Worm (Caenorhabditis elegans): Measurements from ENCODE around the gene M106.7.
A peak's percentile ranks its signal among the peaks of the same experiment; 100 is the strongest.

The M106.7 gene

DNA sequence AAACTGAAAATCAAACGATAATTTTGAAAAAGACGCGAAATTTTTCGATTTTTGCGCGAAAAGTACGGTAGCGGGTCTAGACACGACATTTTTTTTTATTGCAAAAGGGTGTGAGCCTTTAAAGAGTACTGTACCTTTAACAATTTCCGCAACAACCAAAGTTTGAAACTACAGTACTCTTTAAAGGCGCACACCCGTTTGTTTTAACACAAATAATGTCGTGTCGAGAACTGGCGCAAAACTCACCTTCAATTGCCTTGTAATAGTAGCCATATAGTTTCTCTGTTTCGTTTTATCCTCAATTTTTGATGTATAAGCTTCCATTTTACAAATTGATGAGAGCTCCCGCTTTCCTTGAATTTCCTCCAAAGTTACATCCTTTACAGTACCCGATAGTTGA is 28.3 kb upstream of the M106.7 start:
- TF ChIP-seq T22C8.4 (GFP tag; IDR thresholded peaks at IDR 0.05), result no peak
- no peak for TF ChIP-seq ztf-29 (GFP tag; IDR thresholded peaks at IDR 0.05)
- TF ChIP-seq med-1 (GFP tag; optimal IDR thresholded peaks at IDR 0.05; ENCODE audit: insufficient read depth), result no peak
- no peak for TF ChIP-seq flt-1 (GFP tag; IDR thresholded peaks at IDR 0.05)

DNA sequence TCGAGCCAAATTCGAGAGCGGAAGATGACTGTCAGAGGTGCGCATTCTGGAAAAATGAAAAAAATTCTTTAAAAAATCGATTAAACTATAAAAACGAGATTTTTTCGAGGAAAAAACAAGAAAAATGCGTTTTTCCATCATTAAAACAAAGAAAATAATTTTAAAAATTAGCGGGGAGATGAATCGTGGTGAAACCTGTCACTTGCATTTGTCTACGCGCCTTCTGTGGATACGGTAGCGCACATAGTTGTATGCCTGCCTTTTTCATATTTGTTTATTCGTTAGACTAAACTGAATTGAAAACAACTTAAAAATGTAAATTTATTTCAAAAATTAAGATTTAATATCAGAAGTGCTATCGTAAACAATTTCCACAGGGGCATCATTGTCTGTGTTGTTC is 27.4 kb upstream of the M106.7 start, which contains the start of gene egg-3:
egg-3 (minus strand) TSS at position 46 of the 400 bp plus-strand sequence.
- no peak for TF ChIP-seq ztf-29 (GFP tag; IDR thresholded peaks at IDR 0.05)
- no peak for TF ChIP-seq flt-1 (GFP tag; IDR thresholded peaks at IDR 0.05)
- no peak for TF ChIP-seq T22C8.4 (GFP tag; IDR thresholded peaks at IDR 0.05)
- no peak for TF ChIP-seq klf-2 (GFP tag; conservative IDR thresholded peaks at IDR 0.05)
- TF ChIP-seq med-1 (GFP tag; optimal IDR thresholded peaks at IDR 0.05; ENCODE audit: insufficient read depth), result no peak
- no peak for TF ChIP-seq cog-1 (tag; optimal IDR thresholded peaks at IDR 0.05)
- no peak for TF ChIP-seq tab-1 (GFP tag; IDR thresholded peaks at IDR 0.05)
- no peak for TF ChIP-seq ztf-23 (GFP tag; IDR thresholded peaks at IDR 0.05)

DNA sequence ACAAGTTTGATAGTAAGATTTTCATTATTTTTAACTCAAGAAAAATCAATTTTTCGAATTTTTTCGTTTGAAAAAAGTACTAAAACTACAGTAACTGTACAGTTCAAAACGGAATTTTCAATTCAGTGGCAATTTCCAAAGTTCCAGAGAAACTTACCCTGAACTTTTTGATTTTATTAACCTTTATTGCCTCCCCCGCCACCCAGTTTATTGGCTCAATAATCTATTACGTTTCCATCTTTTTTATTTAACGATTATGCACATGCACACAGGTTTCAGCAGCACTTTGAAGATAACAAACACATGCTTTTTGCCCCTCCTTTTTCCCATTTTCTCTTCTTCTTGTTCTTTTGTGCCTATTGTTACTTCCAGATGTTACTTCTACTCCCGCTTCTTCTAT is 23.6 kb upstream of the M106.7 start, which contains the start of gene lurp-1:
lurp-1 (plus strand) TSS at position 301 of the 400 bp plus-strand sequence.
- no peak for TF ChIP-seq med-1 (GFP tag; optimal IDR thresholded peaks at IDR 0.05; ENCODE audit: insufficient read depth)
- TF ChIP-seq klf-2 (GFP tag; conservative IDR thresholded peaks at IDR 0.05), result no peak
- TF ChIP-seq ref-1 (GFP tag; conservative IDR thresholded peaks at IDR 0.05), result no peak
- no peak for TF ChIP-seq ztf-29 (GFP tag; IDR thresholded peaks at IDR 0.05)
- no peak for TF ChIP-seq ztf-23 (GFP tag; IDR thresholded peaks at IDR 0.05)
- TF ChIP-seq flt-1 (GFP tag; IDR thresholded peaks at IDR 0.05), result no peak
- no peak for TF ChIP-seq cog-1 (tag; optimal IDR thresholded peaks at IDR 0.05)
- no peak for TF ChIP-seq tab-1 (GFP tag; IDR thresholded peaks at IDR 0.05)
- no peak for TF ChIP-seq T22C8.4 (GFP tag; IDR thresholded peaks at IDR 0.05)

DNA sequence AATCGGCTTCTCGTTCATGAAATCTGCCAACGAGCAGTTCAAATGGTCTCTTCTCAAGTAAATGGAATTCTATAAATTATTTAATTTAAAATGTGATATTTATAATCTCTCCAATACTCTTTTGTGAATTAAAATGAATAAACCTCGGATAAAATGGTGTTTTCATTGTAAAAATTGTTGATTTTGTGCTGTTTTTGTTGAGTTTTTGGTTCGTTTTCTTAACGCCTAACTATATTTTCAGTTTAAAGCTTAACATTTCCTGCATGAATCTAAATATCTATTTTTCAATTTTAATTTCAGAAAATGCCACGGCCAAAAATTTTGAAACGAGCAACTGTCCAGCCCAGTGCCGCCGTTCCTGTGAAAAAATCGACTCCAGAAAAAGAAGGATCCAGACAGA is 16.7 kb upstream of the M106.7 start, which contains the start of gene orc-2:
orc-2 (plus strand) TSS at position 301 of the 400 bp plus-strand sequence.
- TF ChIP-seq tab-1 (GFP tag; IDR thresholded peaks at IDR 0.05), result no peak
- TF ChIP-seq cog-1 (tag; optimal IDR thresholded peaks at IDR 0.05), result no peak
- no peak for TF ChIP-seq ztf-29 (GFP tag; IDR thresholded peaks at IDR 0.05)
- no peak for TF ChIP-seq med-1 (GFP tag; optimal IDR thresholded peaks at IDR 0.05; ENCODE audit: insufficient read depth)
- TF ChIP-seq ztf-23 (GFP tag; IDR thresholded peaks at IDR 0.05), result no peak
- no peak for TF ChIP-seq klf-2 (GFP tag; conservative IDR thresholded peaks at IDR 0.05)
- TF ChIP-seq ref-1 (GFP tag; conservative IDR thresholded peaks at IDR 0.05), result no peak
- no peak for TF ChIP-seq flt-1 (GFP tag; IDR thresholded peaks at IDR 0.05)
- TF ChIP-seq T22C8.4 (GFP tag; IDR thresholded peaks at IDR 0.05), result no peak

DNA sequence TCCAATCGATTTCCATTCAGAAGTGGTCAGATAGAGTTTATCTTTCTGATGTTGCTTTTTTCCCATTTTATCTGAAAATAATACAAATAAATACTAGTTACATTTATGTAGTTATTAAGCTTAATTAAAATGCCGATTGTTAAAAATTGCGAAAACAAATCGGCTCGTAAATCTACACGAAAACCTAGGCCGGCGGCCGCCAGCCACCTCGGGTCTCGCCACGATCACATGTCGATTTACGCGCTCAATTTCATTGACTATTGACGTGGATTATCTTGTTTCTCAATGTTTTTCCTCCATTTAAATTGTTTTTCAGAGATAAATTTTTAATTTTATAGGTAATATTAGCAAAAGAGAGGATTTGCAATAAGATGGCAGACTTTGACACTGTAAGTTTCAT is 15.6 kb upstream of the M106.7 start, which contains the start of the genes cyn-4 and copz-1:
cyn-4 (minus strand) TSS at position 71 of the 400 bp plus-strand sequence.
copz-1 (plus strand) TSS at position 339 of the 400 bp plus-strand sequence.
- TF ChIP-seq flt-1 (GFP tag; IDR thresholded peaks at IDR 0.05) (0 out of 2 replicates have a peak, but pooled peaks have one; percentile 46), ztf-29 (GFP tag; IDR thresholded peaks at IDR 0.05) (no peak), tab-1 (GFP tag; IDR thresholded peaks at IDR 0.05) (0 out of 2 replicates have a peak, but pooled peaks have one; percentile 29), med-1 (GFP tag; optimal IDR thresholded peaks at IDR 0.05; ENCODE audit: insufficient read depth) (no peak), ztf-23 (GFP tag; IDR thresholded peaks at IDR 0.05) (peak; percentile 67), cog-1 (tag; optimal IDR thresholded peaks at IDR 0.05) (peak; percentile 80), klf-2 (GFP tag; conservative IDR thresholded peaks at IDR 0.05) (0 out of 2 replicates have a peak, but pooled peaks have one; percentile 42), T22C8.4 (GFP tag; IDR thresholded peaks at IDR 0.05) (no peak), ref-1 (GFP tag; conservative IDR thresholded peaks at IDR 0.05) (no peak)

DNA sequence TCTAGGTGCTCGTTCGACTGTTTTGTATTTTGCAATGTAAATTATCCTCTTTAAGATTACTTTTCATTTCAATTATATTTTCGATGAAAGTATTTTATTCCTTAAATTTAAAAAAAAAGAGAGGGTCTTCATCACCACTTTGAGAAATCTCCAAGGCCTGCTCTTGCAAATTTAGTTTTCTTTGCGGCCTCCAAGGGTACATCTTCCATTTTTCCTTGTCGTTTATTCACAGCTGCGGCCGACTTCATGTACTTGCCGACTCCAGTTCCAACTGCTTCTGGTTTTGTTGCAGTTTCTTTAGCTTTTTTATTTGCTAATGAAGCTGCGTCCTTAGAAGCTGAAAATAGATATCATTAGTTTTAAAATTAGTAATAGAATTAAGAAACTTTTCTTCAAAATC is 13.7 kb upstream of the M106.7 start:
- TF ChIP-seq med-1 (GFP tag; optimal IDR thresholded peaks at IDR 0.05; ENCODE audit: insufficient read depth), result no peak
- no peak for TF ChIP-seq ztf-29 (GFP tag; IDR thresholded peaks at IDR 0.05)
- TF ChIP-seq ref-1 (GFP tag; conservative IDR thresholded peaks at IDR 0.05), result no peak
- no peak for TF ChIP-seq klf-2 (GFP tag; conservative IDR thresholded peaks at IDR 0.05)
- no peak for TF ChIP-seq ztf-23 (GFP tag; IDR thresholded peaks at IDR 0.05)
- no peak for TF ChIP-seq tab-1 (GFP tag; IDR thresholded peaks at IDR 0.05)
- TF ChIP-seq flt-1 (GFP tag; IDR thresholded peaks at IDR 0.05), result no peak
- no peak for TF ChIP-seq T22C8.4 (GFP tag; IDR thresholded peaks at IDR 0.05)
- TF ChIP-seq cog-1 (tag; optimal IDR thresholded peaks at IDR 0.05), result no peak

DNA sequence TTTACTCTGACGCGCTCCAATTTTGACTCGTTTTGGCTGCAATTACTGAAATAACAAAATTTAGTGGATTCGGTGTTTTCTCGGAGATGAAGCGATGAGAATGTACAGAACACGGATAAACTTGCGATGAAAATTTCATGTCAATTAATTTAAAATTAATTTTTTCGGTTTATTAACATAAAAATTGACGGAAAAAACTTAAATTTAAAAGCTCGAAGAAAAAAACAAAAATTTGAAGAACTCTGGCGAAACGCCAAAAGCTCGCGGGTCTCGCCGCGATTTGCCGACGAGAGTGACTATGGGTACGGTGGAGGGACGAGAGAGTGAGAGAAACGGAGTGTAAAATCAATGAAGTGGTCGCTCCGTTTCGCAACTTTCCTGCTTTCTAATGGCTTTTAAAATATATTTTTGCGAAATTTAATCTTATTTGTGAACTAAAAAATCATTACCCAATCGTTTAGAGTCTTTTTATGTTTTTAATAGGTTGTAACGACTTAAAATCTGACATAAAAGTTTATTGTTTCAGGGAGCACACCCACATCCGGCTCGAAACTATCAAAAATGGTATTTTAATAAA is 11.8 kb upstream of the M106.7 start, which contains the start of the genes gmps-1 and cap-2:
gmps-1 (minus strand) TSS at position 51 of the 577 bp plus-strand sequence.
cap-2 (plus strand) TSS at position 527 of the 577 bp plus-strand sequence.
- TF ChIP-seq cog-1 (tag; optimal IDR thresholded peaks at IDR 0.05) (peak; percentile 64), flt-1 (GFP tag; IDR thresholded peaks at IDR 0.05) (peak; percentile 76), klf-2 (GFP tag; conservative IDR thresholded peaks at IDR 0.05) (no peak), med-1 (GFP tag; optimal IDR thresholded peaks at IDR 0.05; ENCODE audit: insufficient read depth) (no peak), ztf-23 (GFP tag; IDR thresholded peaks at IDR 0.05) (peak; percentile 59; the same call in 1 of the 2 replicates), T22C8.4 (GFP tag; IDR thresholded peaks at IDR 0.05) (peak; percentile 86)

DNA sequence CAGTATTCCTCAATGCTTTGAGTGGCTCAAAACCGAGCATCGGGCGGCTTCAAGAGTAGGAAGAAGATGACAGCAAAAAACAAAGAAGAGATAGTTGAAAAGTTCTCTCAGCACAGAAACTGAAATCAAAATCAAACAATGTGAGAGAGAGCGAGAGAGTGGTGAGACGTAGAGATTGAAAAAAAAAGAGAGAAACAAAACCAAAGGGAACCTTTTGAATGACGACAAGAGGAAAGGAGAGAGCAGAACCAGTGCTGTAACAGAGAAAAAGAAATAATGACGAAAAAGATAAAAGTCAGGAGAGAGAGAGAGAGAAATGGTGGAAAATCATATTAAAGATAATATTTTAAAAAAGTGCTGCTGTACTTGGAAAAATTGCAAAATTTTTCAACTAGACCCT is 10.2 kb upstream of the M106.7 start:
- no peak for TF ChIP-seq cog-1 (tag; optimal IDR thresholded peaks at IDR 0.05)
- TF ChIP-seq T22C8.4 (GFP tag; IDR thresholded peaks at IDR 0.05), result no peak

DNA sequence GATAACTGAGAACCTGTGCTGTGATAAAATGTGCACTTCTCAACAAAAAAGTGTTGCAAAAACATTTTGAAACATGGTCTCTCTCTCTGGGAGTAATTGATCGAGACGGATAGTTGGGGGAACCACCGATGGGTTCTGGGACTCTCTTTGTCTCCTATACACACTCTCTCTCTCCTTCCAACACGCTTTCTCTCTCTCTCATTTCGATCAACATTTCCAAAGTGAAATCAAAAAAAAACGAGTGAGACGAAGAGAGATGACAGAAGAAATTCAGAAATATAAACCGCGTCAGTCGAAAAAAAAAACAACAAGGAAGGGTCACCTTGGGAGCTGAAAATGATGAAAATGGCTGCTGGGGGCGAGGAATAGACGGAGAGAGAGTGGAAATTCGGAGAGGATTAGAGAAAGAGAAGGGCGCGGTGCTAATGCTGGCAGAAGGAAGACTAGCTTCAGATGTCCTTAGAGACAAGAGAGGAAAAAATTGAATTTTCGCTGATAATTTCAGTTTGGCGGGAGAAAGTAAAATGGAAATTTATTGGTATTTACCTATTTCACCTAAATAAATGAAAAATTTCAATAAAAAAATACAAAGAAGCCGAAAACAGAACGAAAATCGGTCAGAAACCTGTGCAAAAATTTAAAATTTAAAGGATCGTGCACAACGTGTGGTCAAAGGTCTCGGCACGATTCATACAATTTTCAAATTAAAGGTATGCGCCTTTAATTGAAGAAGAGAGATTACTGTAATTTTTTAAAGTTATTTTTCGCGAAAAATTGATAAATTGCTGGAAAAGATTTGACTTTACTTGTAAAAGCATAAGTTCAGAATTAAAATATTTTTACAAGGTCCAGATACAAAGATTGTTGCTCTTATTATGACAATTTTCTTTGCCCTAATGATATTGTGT is 6.0 kb upstream of the M106.7 start:
- no peak for TF ChIP-seq ztf-23 (GFP tag; IDR thresholded peaks at IDR 0.05)
- TF ChIP-seq ztf-29 (GFP tag; IDR thresholded peaks at IDR 0.05), result no peak
- no peak for TF ChIP-seq T22C8.4 (GFP tag; IDR thresholded peaks at IDR 0.05)
- TF ChIP-seq cog-1 (tag; optimal IDR thresholded peaks at IDR 0.05), result no peak
- TF ChIP-seq flt-1 (GFP tag; IDR thresholded peaks at IDR 0.05), result no peak
- no peak for TF ChIP-seq tab-1 (GFP tag; IDR thresholded peaks at IDR 0.05)
- TF ChIP-seq ref-1 (GFP tag; conservative IDR thresholded peaks at IDR 0.05), result no peak
- no peak for TF ChIP-seq klf-2 (GFP tag; conservative IDR thresholded peaks at IDR 0.05)
- TF ChIP-seq med-1 (GFP tag; optimal IDR thresholded peaks at IDR 0.05; ENCODE audit: insufficient read depth), result no peak

Measured in whole organism, midembryonic.